Fruit fly (Drosophila melanogaster): ENCODE results near the gene CG11983.
A peak's percentile ranks its signal among the peaks of the same experiment; 100 is the strongest.

Gene CG11983

dm6 chr3R:8962860-8963755, 45.0 kb upstream of the CG11983 start, which contains the start of gene ich (continued):
- peak; percentile 48; the same call in 1 of the 2 replicates for TF ChIP-seq CG8765 (GFP tag; IDR thresholded peaks at IDR 0.05)
- peak; percentile 43 for TF ChIP-seq HLHmδ (GFP tag; optimal IDR thresholded peaks at IDR 0.05)
- no peak for TF ChIP-seq unc-4 (GFP tag; IDR thresholded peaks at IDR 0.05; ENCODE audit: partially characterized antibody)
- peak; percentile 10 for TF ChIP-seq CG17829 (tag; optimal IDR thresholded peaks at IDR 0.05)
- TF ChIP-seq sna (GFP tag; IDR thresholded peaks at IDR 0.05; ENCODE audit: partially characterized antibody): no peak
- TF ChIP-seq cg (GFP tag; optimal IDR thresholded peaks at IDR 0.05): peak; percentile 57
- TF ChIP-seq pros (GFP tag; optimal IDR thresholded peaks at IDR 0.05): peak; percentile 70
- no peak for TF ChIP-seq run (tag; optimal IDR thresholded peaks at IDR 0.05)
- peak; percentile 81; the same call in 1 of the 2 replicates for TF ChIP-seq chm (GFP tag; IDR thresholded peaks at IDR 0.05)
- TF ChIP-seq CG15269 (tag; optimal IDR thresholded peaks at IDR 0.05): no peak
- no peak for TF ChIP-seq az2 (GFP tag; optimal IDR thresholded peaks at IDR 0.05)
- no peak for TF ChIP-seq corto (GFP tag; optimal IDR thresholded peaks at IDR 0.05)
- no peak for TF ChIP-seq fd102C (GFP tag; optimal IDR thresholded peaks at IDR 0.05)
- no peak for TF ChIP-seq bsh (GFP tag; optimal IDR thresholded peaks at IDR 0.05)
- TF ChIP-seq jing (GFP tag; optimal IDR thresholded peaks at IDR 0.05): no peak

DNA sequence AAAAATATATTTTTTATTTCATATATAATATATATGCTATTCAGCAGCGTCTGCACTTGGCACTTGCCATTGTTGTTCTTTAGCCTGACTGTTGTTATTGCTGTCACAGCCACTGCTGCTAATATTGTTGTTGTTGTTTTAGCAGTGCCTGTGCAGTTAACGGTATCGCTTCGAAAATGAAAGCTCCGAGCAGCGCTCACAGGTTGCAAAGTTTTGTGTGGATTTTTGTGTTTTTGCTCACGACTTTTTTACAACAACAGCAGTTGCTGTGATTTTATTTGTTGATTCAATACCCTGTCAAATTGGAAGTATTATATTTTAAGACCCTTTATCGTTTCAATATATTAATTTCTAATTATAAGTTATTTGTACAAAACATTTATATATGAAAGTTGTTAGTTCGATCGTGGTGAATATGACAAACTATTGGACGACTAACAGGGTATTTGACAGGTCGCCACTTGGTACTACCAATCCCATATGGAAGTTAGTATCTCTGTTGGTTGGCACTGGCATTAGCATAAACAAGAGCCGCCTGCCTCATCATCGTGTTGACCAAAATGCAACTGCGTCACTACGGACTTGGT, 44.3 kb upstream of the CG11983 start:
- TF ChIP-seq CG10209 (GFP tag; optimal IDR thresholded peaks at IDR 0.05) (no peak), prd (optimal IDR thresholded peaks at IDR 0.05) (no peak), prd (GFP tag; IDR thresholded peaks at IDR 0.05) (peak; percentile 55; the same call in 2 of the 3 replicates), tgo (GFP tag; IDR thresholded peaks at IDR 0.05) (peak; percentile 69), psq (GFP tag; optimal IDR thresholded peaks at IDR 0.05) (no peak), CG17359 (tag; optimal IDR thresholded peaks at IDR 0.05) (peak; percentile 75), NfI (GFP tag; optimal IDR thresholded peaks at IDR 0.05) (peak; percentile 27), CG31224 (GFP tag; IDR thresholded peaks at IDR 0.05) (no peak), CG2678 (tag; optimal IDR thresholded peaks at IDR 0.05) (peak; percentile 57), bcd (GFP tag; optimal IDR thresholded peaks at IDR 0.05) (peak; percentile 19), CG32772 (GFP tag; IDR thresholded peaks at IDR 0.05) (peak; percentile 32; the same call in 1 of the 2 replicates), CG1603 (tag; optimal IDR thresholded peaks at IDR 0.05) (peak; percentile 64), pum (GFP tag; optimal IDR thresholded peaks at IDR 0.05) (no peak), H2.0 (GFP tag; IDR thresholded peaks at IDR 0.05) (peak; percentile 40; the same call in 1 of the 2 replicates), Dll (GFP tag; IDR thresholded peaks at IDR 0.05; ENCODE audit: partially characterized antibody) (no peak), CG8388 (GFP tag; optimal IDR thresholded peaks at IDR 0.05) (peak; percentile 44), crol (GFP tag; IDR thresholded peaks at IDR 0.05) (peak; percentile 31; the same call in 1 of the 2 replicates), CG15269 (tag; optimal IDR thresholded peaks at IDR 0.05) (peak; percentile 20), PHDP (tag; optimal IDR thresholded peaks at IDR 0.05) (peak; percentile 39), CG17361 (GFP tag; IDR thresholded peaks at IDR 0.05) (peak; percentile 46; the same call in 1 of the 3 replicates), ewg (GFP tag; optimal IDR thresholded peaks at IDR 0.05) (peak; percentile 32), CG9817 (tag; optimal IDR thresholded peaks at IDR 0.05) (no peak), Ssrp (tag; optimal IDR thresholded peaks at IDR 0.05) (peak; percentile 45), CG4707 (GFP tag; optimal IDR thresholded peaks at IDR 0.05) (peak; percentile 19), GATAe (GFP tag; conservative IDR thresholded peaks at IDR 0.05) (no peak), CG15073 (GFP tag; optimal IDR thresholded peaks at IDR 0.05) (no peak), Nf-YA (GFP tag; IDR thresholded peaks at IDR 0.05) (0 out of 2 replicates have a peak, but pooled peaks have one; percentile 15), CG12391 (tag; optimal IDR thresholded peaks at IDR 0.05) (peak; percentile 53), vvl (GFP tag; IDR thresholded peaks at IDR 0.05) (peak; percentile 74), Eip74EF (GFP tag; optimal IDR thresholded peaks at IDR 0.05) (peak in 1 of 2 experiments; percentile 14), CG11247 (GFP tag; IDR thresholded peaks at IDR 0.05) (0 out of 2 replicates have a peak, but pooled peaks have one; percentile 45), CG17612 (GFP tag; IDR thresholded peaks at IDR 0.05) (no peak)

Measured in whole organism, embryonic.